Worm (Caenorhabditis elegans) whole organism, early embryonic: Measurements from ENCODE around the gene F53C11.4.

Experiments used
- B0310.2 ChIP-seq: sonication (generic microtip); optimal IDR thresholded peaks from 2 replicates; lab custom pipeline; 2016; ENCODE audit warnings: mild to moderate bottlenecking, missing genetic modification characterization, missing compliant biosample characterization
- F13C5.2 ChIP-seq: sonication (generic microtip); optimal IDR thresholded peaks from 2 replicates; lab custom pipeline; 2017; ENCODE audit warnings: mild to moderate bottlenecking, missing genetic modification characterization, inconsistent platforms, missing compliant biosample characterization
- aly-1 ChIP-seq: sonication (generic microtip); optimal IDR thresholded peaks from 2 replicates; lab custom pipeline; 2016; ENCODE audit warnings: missing genetic modification characterization, missing compliant biosample characterization
- ama-1 ChIP-seq: fragments of 150-350 bp; optimal IDR thresholded peaks from 2 replicates; lab custom pipeline; 2014
- ceh-13 ChIP-seq: fragments of 200-800 bp; sonication (Bioruptor generic); optimal IDR thresholded peaks from 2 replicates; lab custom pipeline; 2018; ENCODE audit warnings: mild to moderate bottlenecking, missing genetic modification characterization, missing compliant biosample characterization
- ceh-36 ChIP-seq: sonication (generic microtip); optimal IDR thresholded peaks from 2 replicates; lab custom pipeline; 2016; ENCODE audit warnings: missing genetic modification characterization, inconsistent platforms, missing compliant biosample characterization
- ets-7 ChIP-seq: sonication (generic microtip); optimal IDR thresholded peaks from 2 replicates; lab custom pipeline; 2016; ENCODE audit warnings: missing genotype, missing genetic modification characterization, missing compliant biosample characterization
- flt-1 ChIP-seq: fragments of 200-800 bp; sonication (Bioruptor generic); IDR thresholded peaks from 2 replicates; pipeline ENCODE4 v1.3.6; 2022; ENCODE audit warnings: missing genetic modification characterization, missing compliant biosample characterization
- hmbx-1 ChIP-seq: sonication (generic microtip); optimal IDR thresholded peaks from 2 replicates; lab custom pipeline; 2016; ENCODE audit warnings: mild to moderate bottlenecking, missing genetic modification characterization, missing compliant biosample characterization
- hmg-4 ChIP-seq: fragments of 200-800 bp; sonication (Bioruptor generic); optimal IDR thresholded peaks from 2 replicates; lab custom pipeline; 2018; ENCODE audit warnings: mild to moderate bottlenecking, missing genetic modification characterization, missing compliant biosample characterization
- hnd-1 ChIP-seq: sonication (generic microtip); optimal IDR thresholded peaks from 2 replicates; lab custom pipeline; 2016; ENCODE audit warnings: missing genetic modification characterization, missing compliant biosample characterization
- pes-1 ChIP-seq: fragments of 200-800 bp; sonication (Bioruptor generic); IDR thresholded peaks from 2 replicates; pipeline ENCODE4 v1.3.6; 2022; ENCODE audit warnings: missing genetic modification reagents, missing genetic modification characterization, missing compliant biosample characterization
- scrt-1 ChIP-seq: fragments of 200-800 bp; sonication (Bioruptor generic); IDR thresholded peaks from 2 replicates; pipeline ENCODE4 v1.3.6; 2022; ENCODE audit warnings: missing genetic modification characterization, missing compliant biosample characterization
- sea-1 ChIP-seq: fragments of 200-800 bp; sonication (Bioruptor generic); conservative IDR thresholded peaks from 2 replicates; pipeline ENCODE4 v1.3.6; 2022; ENCODE audit warnings: missing genetic modification characterization, missing compliant biosample characterization
- tbx-11 ChIP-seq: fragments of 200-800 bp; sonication (Bioruptor generic); IDR thresholded peaks from 2 replicates; pipeline ENCODE4 v1.3.6; 2022; ENCODE audit warnings: missing genetic modification characterization, missing compliant biosample characterization
- tbx-37 ChIP-seq: fragments of 200-800 bp; sonication (Bioruptor generic); conservative IDR thresholded peaks from 2 replicates; pipeline ENCODE4 v1.3.6; 2022; ENCODE audit warnings: missing genetic modification reagents, missing genetic modification characterization, missing compliant biosample characterization
- tra-4 ChIP-seq: sonication (generic microtip); optimal IDR thresholded peaks from 2 replicates; lab custom pipeline; 2017; ENCODE audit warnings: missing genetic modification characterization, missing compliant biosample characterization

The F53C11.4 gene

DNA sequence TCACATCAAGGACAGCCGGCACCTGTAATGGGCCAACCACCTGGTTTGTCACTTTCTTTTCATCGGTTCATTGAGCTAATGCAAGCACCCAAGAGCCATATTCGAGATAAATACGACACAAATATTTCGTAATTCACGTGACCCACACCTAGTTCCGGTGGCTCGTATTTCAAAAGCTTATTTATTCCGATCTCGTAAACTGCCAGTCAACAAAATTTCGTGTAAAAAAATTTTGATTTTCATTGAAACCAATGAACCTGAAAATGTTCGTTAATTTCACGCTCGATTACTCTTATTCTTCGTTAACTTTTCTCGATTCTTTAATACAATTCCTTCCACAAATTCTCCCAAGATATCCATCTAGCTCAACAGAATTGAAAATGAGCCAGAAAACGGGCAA is 3.0 kb upstream of the F53C11.4 start:
- TF ChIP-seq flt-1 (no peak), ama-1 (lab: Kevin White, UChicago) (no peak)

DNA sequence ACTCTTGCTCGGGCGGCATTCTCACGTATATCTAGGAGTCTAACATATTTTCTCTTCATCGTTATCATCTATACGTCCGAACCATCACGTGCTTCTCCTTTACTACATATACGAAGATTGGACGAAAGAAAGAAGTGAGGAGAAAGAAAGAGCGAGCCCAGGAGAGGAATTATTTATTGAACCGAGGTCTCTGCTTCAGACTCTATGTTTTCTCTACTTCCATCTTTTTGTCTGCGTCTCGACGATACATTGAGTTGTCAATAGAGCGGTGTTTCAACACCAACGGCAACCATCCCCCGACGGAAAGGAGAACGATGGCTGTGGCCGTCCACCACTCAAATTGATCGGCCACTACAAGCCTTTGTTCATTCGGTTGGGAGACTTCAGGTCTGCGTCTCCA is 2.2 kb upstream of the F53C11.4 start:
- TF ChIP-seq tbx-37 (GFP tag; lab: Robert Waterston, UW) (peak; percentile 2; the same call in 1 of the 2 replicates), tra-4 (tag; lab: Kevin White, UChicago) (peak; percentile 9), ama-1 (lab: Kevin White, UChicago) (no peak), hmg-4 (peak; percentile 79), ets-7 (tag; lab: Kevin White, UChicago) (peak; percentile 27)

DNA sequence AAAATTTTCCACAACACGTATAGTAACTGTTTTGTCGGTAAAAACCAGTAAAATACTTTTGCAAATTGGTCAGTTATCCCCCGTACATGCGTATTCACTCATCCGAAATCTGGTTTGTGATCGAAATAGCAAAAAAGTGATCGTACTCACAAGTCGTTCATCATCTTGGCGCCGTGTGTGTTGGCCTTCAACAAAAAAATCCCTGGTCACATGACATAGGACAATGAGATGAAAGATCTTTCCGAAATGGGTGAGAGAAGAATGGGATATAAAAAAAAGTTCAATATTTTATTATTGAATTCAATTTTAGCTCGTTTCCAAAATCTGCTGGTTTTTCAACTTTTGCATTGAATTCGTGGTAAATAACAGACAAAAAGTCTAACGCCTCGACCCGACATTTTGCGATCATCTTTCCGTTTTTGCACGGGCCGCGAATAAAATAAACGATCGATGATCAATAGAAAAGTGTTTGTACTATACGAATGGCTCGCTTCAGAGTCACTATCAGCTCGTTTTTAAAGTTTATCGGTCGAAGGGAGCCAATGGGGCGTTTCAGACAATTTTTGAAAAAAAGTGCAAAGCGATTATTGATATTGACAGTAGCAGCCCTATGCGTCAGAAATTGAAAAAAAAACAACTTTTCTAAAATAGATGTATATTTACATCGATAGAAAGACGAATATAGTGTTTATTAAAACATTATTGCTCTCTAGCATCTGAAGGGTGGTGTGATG is 963 bp upstream of the F53C11.4 start:
- TF ChIP-seq flt-1, result no peak
- TF ChIP-seq B0310.2 (tag; lab: Kevin White, UChicago), result no peak
- no peak for TF ChIP-seq ceh-13 (GFP tag; lab: Kevin White, UChicago)
- TF ChIP-seq sea-1, result no peak
- TF ChIP-seq ceh-36 (tag; lab: Kevin White, UChicago), result no peak
- TF ChIP-seq F13C5.2 (tag; lab: Kevin White, UChicago), result no peak

DNA sequence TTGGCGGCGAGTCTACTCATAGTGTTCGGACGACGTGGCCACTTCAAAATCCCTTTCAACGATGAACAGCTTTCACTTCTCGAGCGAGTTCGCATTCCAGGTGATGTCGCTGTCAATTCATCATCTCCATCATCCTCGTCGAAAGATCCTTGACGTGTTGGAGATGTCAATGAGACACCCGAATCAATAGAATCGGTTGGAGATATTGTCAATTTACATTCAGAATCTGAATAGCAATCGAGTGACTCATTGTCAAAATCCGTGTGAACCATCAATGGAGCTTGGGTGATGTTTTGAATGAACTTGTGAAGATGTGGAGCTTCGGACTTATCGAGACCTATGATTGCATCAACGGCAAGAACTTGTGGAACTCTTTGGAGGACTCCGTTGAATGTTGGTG is 1.4 kb downstream of the F53C11.4 start:
- no peak for TF ChIP-seq F13C5.2 (tag; lab: Kevin White, UChicago)
- no peak for TF ChIP-seq ama-1 (lab: Kevin White, UChicago)
- no peak for TF ChIP-seq tbx-11 (GFP tag; lab: Robert Waterston, UW)
- TF ChIP-seq hmbx-1 (tag; lab: Kevin White, UChicago), result no peak
- TF ChIP-seq ets-7 (tag; lab: Kevin White, UChicago), result no peak
- TF ChIP-seq pes-1, result no peak
- no peak for TF ChIP-seq ceh-13 (GFP tag; lab: Kevin White, UChicago)
- no peak for TF ChIP-seq tbx-37 (GFP tag; lab: Robert Waterston, UW)

DNA sequence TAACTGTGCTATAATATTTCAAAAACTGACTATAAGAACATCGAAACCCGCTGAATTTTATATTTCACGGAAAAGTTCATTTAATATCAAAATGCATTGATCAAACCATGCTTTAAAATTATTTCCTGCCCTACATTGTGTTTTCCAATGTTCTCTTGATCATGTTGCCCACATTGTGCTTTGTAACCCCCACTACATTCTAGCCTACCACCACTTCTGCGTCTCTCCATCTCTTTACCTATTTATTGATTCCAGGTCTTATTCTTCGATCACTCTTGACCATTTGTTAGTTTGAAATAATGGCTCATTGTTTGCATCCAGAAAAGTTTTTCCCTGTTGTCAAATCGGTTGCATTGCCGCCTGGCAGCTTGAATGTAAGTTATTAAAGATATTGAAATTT is 5.0 kb downstream of the F53C11.4 start, which contains the start of gene decr-1.1:
Gene decr-1.1, plus strand, starts transcription at position 210 of the 400 bp plus-strand sequence.
- TF ChIP-seq scrt-1 (no peak), sea-1 (no peak), aly-1 (tag; lab: Kevin White, UChicago) (no peak), tbx-11 (GFP tag; lab: Robert Waterston, UW) (no peak), flt-1 (no peak), ama-1 (lab: Kevin White, UChicago) (no peak), F13C5.2 (tag; lab: Kevin White, UChicago) (no peak), ceh-13 (GFP tag; lab: Kevin White, UChicago) (no peak), hmbx-1 (tag; lab: Kevin White, UChicago) (no peak), pes-1 (no peak), hmg-4 (no peak), tbx-37 (GFP tag; lab: Robert Waterston, UW) (no peak), B0310.2 (tag; lab: Kevin White, UChicago) (no peak)

DNA sequence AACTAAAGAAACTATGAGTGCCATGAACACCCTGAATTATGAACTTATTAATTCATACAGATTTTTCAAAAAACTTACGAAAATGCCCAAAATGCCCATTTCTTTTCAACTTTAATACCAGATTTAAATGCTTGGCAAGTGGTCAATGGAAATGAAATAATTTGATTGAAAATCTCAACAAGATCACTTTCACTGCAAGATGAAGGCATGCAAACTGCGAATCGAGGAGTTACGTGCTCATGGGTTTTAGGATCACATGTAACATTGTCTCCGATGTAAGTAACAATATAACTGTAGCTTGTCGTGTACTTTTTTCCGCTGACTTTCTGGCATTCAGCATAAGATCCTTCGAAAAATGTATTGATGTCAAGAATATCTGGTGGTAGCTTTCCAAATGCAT is 6.2 kb downstream of the F53C11.4 start:
- no peak for TF ChIP-seq tra-4 (tag; lab: Kevin White, UChicago)

DNA sequence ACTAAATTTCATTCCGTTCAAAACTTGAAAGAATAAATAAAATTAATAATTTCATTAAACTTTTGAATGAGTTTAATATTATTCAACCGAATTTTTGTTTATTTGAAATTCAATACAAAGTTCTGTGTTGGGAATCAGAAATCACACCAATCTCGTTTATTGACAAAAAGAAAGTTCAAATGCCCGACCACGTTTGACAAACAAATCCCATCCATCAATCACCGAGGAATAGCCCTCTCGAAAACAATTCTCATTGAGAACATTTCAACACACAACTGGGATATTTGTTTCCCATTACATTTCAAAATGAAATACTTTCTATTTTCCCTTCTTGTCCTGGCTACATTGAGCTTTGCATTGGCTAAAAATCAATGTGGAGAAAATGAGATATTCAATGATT is 9.3 kb downstream of the F53C11.4 start, which contains the start of gene F53C11.9:
Gene F53C11.9, plus strand, starts transcription at position 159 of the 400 bp plus-strand sequence.
- TF ChIP-seq ceh-13 (GFP tag; lab: Kevin White, UChicago) (no peak), ama-1 (lab: Kevin White, UChicago) (no peak), ceh-36 (tag; lab: Kevin White, UChicago) (no peak)

DNA sequence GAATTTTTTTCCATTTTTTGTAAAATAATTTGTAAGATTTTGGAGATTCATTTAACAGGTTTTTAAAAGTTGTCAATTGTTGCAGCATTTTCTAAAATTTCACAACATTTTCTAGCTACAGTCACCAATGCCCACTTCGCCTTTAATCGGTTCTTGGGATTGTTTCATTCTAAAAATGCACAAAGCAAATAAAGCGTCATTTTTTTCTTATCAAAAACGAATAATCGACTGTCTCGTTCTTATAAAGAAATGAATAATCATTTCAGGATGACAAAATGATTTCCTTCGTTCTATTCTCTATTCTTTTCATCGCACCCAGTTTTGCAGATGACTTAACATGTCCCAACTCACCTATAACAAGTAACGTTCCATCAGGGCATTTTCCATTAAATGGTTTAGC is 11.6 kb downstream of the F53C11.4 start, which contains the start of gene F53C11.1:
Gene F53C11.1, plus strand, starts transcription at position 268 of the 400 bp plus-strand sequence.
- no peak for TF ChIP-seq scrt-1
- no peak for TF ChIP-seq tbx-37 (GFP tag; lab: Robert Waterston, UW)
- no peak for TF ChIP-seq tra-4 (tag; lab: Kevin White, UChicago)
- TF ChIP-seq F13C5.2 (tag; lab: Kevin White, UChicago), result no peak

DNA sequence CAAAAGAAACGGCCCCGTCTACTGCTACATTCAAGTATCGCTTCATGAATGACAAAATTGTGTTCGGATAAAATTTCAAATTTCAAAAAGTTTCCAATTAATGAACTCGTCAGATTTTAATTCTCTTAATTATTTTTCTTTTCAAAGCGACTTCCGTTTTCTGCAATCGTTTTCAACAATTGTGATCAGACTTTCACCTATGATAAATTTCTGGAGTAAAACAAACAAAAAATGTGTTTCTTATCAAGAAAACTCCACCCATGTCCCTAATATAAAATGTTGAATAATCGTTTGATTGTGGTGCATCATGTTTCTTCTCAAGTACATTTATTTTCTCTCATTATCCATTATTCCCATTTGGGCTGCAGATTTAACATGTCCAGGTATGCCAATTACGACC is 15.9 kb downstream of the F53C11.4 start, which contains the start of gene F20G2.5:
Gene F20G2.5, plus strand, starts transcription at position 301 of the 400 bp plus-strand sequence.
- TF ChIP-seq ceh-36 (tag; lab: Kevin White, UChicago) (no peak), ama-1 (lab: Kevin White, UChicago) (no peak), tbx-37 (GFP tag; lab: Robert Waterston, UW) (no peak), hmg-4 (no peak), F13C5.2 (tag; lab: Kevin White, UChicago) (no peak), scrt-1 (no peak), tra-4 (tag; lab: Kevin White, UChicago) (no peak), flt-1 (no peak), hmbx-1 (tag; lab: Kevin White, UChicago) (no peak), aly-1 (tag; lab: Kevin White, UChicago) (no peak), sea-1 (no peak), hnd-1 (tag; lab: Kevin White, UChicago) (no peak), pes-1 (no peak), tbx-11 (GFP tag; lab: Robert Waterston, UW) (no peak), ets-7 (tag; lab: Kevin White, UChicago) (no peak), B0310.2 (tag; lab: Kevin White, UChicago) (no peak), ceh-13 (GFP tag; lab: Kevin White, UChicago) (no peak)
